Worm (Caenorhabditis elegans) whole organism, mixed stage, embryonic: ENCODE measurements around the gene Y46G5A.7.

Source experiments
- M03D4.4 ChIP-seq: sonication (generic microtip); optimal IDR thresholded peaks from 2 replicates; lab custom pipeline; 2017; ENCODE audit warnings: mild to moderate bottlenecking, missing genetic modification characterization, missing compliant biosample characterization
- elt-3 ChIP-seq: fragments of 150-350 bp; optimal IDR thresholded peaks from 2 replicates; lab custom pipeline; 2014; ENCODE audit warnings: missing biosample characterization, missing genetic modification characterization
- lin-13 ChIP-seq: fragments of 150-350 bp; optimal IDR thresholded peaks from 2 replicates; lab custom pipeline; 2014; ENCODE audit warnings: missing biosample characterization, missing genetic modification characterization
- lsy-2 ChIP-seq: fragments of 150-350 bp; optimal IDR thresholded peaks from 2 replicates; lab custom pipeline; 2014; ENCODE audit warnings: missing biosample characterization, missing genetic modification characterization
- nhr-12 ChIP-seq: fragments of 150-350 bp; optimal IDR thresholded peaks from 2 replicates; lab custom pipeline; 2014; ENCODE audit warnings: missing biosample characterization, missing genetic modification characterization
- nhr-237 ChIP-seq: fragments of 150-350 bp; optimal IDR thresholded peaks from 2 replicates; lab custom pipeline; 2014; ENCODE audit warnings: missing biosample characterization, missing genetic modification characterization
- nhr-76 ChIP-seq: sonication (generic microtip); optimal IDR thresholded peaks from 2 replicates; lab custom pipeline; 2017; ENCODE audit warnings: missing biosample characterization, missing genetic modification characterization
- snpc-4 ChIP-seq: fragments of 150-350 bp; optimal IDR thresholded peaks from 2 replicates; lab custom pipeline; 2014; ENCODE audit warnings: missing biosample characterization, missing genetic modification characterization
- unc-62 ChIP-seq: fragments of 150-350 bp; optimal IDR thresholded peaks from 2 replicates; lab custom pipeline; 2014; ENCODE audit warnings: missing biosample characterization, missing genetic modification reagents, missing genetic modification characterization

DNA sequence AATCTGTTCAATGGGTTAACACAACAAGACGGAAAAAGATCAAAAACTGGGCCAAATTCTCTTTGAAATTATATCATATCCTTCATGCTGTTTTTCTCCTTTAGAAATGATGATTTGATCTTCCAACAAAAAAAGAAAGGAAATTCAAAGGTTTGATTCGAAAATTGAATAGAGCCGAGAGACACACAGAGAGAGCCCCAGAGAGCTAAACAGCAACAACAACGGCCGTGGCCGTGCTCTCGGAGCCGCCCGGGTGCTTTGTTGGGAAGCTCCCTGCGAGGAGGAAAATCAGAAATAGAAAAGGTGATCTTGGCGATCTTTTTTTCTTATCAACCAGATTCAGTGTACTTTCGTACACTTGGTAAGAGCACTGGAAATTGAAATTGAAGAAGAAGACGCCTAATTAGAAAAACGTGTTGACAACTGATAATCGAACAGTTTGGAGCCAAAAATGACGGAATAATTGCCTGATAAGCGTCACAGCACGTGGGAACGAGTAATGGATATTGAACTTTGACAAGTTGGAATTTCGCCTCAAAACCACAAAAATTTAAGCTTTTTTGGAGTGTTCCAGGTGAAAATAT lies 41.2 kb upstream of the Y46G5A.7 start:
- no peak for TF ChIP-seq nhr-76 (tag; lab: Kevin White, UChicago)
- no peak for TF ChIP-seq unc-62 (GFP tag; lab: Kevin White, UChicago)
- TF ChIP-seq snpc-4 (tag; lab: Kevin White, UChicago): no peak
- no peak for TF ChIP-seq M03D4.4 (tag; lab: Kevin White, UChicago)
- no peak for TF ChIP-seq elt-3 (tag; lab: Kevin White, UChicago)
- no peak for TF ChIP-seq nhr-12
- no peak for TF ChIP-seq lin-13 (tag; lab: Kevin White, UChicago)
- no peak for TF ChIP-seq lsy-2 (tag; lab: Kevin White, UChicago)
- no peak for TF ChIP-seq nhr-237
